Fruit fly (Drosophila melanogaster): ENCODE measurements around the gene CG14325.

Gene CG14325

DNA sequence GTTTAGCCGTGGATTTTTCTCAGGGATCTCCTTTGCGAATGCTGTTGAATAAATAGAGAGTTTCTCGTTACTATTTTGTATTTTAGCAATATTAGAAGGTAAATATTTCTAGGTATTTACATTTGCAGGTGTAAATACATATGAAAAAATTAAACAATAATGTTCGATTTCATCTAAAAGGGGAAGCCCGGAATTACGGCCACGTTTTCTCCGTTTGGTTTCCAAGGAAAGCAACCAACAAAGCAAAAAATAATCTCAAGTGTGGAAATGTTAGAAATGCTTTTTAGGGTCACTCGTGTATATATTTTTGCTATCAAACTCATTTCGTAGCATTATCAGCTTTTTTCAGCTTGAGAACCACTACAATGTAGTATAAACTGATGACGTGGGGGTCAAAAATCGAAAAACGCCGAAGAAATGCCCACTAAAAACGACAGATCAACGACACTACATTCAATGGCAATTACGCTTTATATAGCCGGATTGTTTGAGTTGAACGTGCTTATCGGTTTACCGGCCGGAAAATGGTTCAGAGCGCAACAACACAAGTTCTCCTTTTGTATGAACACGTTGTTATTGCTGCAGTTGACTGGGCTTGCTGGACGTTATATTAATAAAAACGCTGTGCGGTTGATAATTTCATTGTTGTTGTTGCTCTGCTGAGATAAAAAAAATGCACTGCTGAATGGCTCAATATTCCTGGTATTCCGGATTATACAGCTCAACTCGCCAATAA lies 51.4 kb downstream of the CG14325 start:
- TF ChIP-seq ttk (optimal IDR thresholded peaks at IDR 0.05) = no peak
- no peak for TF ChIP-seq h (optimal IDR thresholded peaks at IDR 0.05)
- TF ChIP-seq insv (optimal IDR thresholded peaks at IDR 0.05) = no peak
- no peak for TF ChIP-seq Myc (optimal IDR thresholded peaks at IDR 0.05)
- no peak for TF ChIP-seq Sin3A (optimal IDR thresholded peaks at IDR 0.05)
- TF ChIP-seq psq (optimal IDR thresholded peaks at IDR 0.05) = no peak

All from Kc167 (cell line).